Fruit fly (Drosophila melanogaster): ENCODE measurements around the gene RfC3.

DNA sequence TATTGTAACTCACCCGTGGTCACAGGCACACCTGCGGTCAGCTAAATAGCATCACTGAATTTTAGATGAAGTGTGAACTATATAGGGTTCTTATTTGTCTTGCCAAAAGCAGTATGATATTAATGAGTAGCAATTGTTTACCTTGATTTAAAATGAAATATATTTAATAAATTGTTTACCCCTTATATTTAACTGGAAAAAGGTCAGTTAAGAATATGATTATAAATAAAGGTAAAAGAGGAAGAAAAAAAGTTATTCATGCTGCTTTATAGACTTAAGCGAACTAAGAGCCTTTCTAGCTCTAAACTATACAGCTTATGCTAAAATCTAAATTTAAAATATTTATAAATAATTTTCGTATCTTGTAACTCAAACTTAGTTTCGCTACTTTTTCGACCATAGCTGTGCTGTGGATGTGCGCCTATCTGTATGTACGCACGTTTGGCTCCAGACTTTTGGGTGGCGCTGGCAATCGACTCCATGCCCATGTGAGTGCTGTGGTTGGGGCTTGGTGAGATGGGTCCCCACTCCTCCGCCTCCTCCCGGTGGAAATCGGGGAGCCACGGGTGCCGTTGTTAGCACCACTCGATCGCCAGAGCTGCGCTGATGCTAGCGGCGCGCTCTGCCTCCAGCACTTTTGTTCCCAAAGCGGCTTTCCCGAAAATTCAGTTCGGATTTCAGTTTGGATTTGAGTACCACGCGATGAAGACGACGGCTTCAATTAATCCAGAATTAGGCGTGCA, 23.2 kb downstream of the RfC3 start, which contains the start of gene loh:
- TF ChIP-seq psq (optimal IDR thresholded peaks at IDR 0.05) (no peak), pan (optimal IDR thresholded peaks at IDR 0.05) (no peak), usp (GFP tag; optimal IDR thresholded peaks at IDR 0.05) (no peak), Dll (optimal IDR thresholded peaks at IDR 0.05) (no peak)

All from whole organism.